Worm (Caenorhabditis elegans) whole organism, late embryonic: ENCODE results near the gene C45G9.14.

Experiments used
- ama-1 ChIP-seq: fragments of 150-350 bp; optimal IDR thresholded peaks from 2 replicates; lab custom pipeline; 2014
- ceh-48 ChIP-seq: sonication (generic microtip); optimal IDR thresholded peaks from 2 replicates; lab custom pipeline; 2016; ENCODE audit warnings: missing genetic modification characterization, inconsistent platforms, missing compliant biosample characterization
- eyg-1 ChIP-seq: sonication (generic microtip); optimal IDR thresholded peaks from 2 replicates; lab custom pipeline; 2016; ENCODE audit warnings: missing genotype, missing genetic modification characterization, missing compliant biosample characterization
- fkh-10 ChIP-seq: fragments of 150-350 bp; optimal IDR thresholded peaks from 2 replicates; lab custom pipeline; 2014; ENCODE audit warnings: missing biosample characterization, missing genetic modification reagents, missing genetic modification characterization
- hlh-6 ChIP-seq: sonication (generic microtip); optimal IDR thresholded peaks from 2 replicates; lab custom pipeline; 2016; ENCODE audit warnings: missing genotype, missing genetic modification characterization, missing compliant biosample characterization
- mec-3 ChIP-seq: sonication (generic microtip); optimal IDR thresholded peaks from 2 replicates; lab custom pipeline; 2016; ENCODE audit warnings: borderline replicate concordance, missing genetic modification characterization, missing compliant biosample characterization
- nfya-1 ChIP-seq: sonication (generic microtip); optimal IDR thresholded peaks from 2 replicates; lab custom pipeline; 2017; ENCODE audit warnings: missing genetic modification characterization, mild to moderate bottlenecking, missing compliant biosample characterization, antibody characterized with exemption, moderate library complexity
- nhr-11 ChIP-seq: fragments of 150-350 bp; optimal IDR thresholded peaks from 2 replicates; lab custom pipeline; 2014; ENCODE audit warnings: missing biosample characterization, missing genetic modification characterization
- odd-2 ChIP-seq: sonication (generic microtip); optimal IDR thresholded peaks from 2 replicates; lab custom pipeline; 2017; ENCODE audit warnings: antibody characterized with exemption, mild to moderate bottlenecking, missing genetic modification characterization, missing compliant biosample characterization
- pros-1 ChIP-seq: fragments of 150-350 bp; optimal IDR thresholded peaks from 2 replicates; lab custom pipeline; 2014; ENCODE audit warnings: missing biosample characterization, missing genetic modification reagents, missing genetic modification characterization
- tbx-2 ChIP-seq: sonication (generic microtip); optimal IDR thresholded peaks from 2 replicates; lab custom pipeline; 2016; ENCODE audit warnings: missing genetic modification characterization, missing compliant biosample characterization
- unc-86 ChIP-seq: sonication (generic microtip); optimal IDR thresholded peaks from 2 replicates; lab custom pipeline; 2016; ENCODE audit warnings: missing genetic modification characterization, missing compliant biosample characterization

DNA sequence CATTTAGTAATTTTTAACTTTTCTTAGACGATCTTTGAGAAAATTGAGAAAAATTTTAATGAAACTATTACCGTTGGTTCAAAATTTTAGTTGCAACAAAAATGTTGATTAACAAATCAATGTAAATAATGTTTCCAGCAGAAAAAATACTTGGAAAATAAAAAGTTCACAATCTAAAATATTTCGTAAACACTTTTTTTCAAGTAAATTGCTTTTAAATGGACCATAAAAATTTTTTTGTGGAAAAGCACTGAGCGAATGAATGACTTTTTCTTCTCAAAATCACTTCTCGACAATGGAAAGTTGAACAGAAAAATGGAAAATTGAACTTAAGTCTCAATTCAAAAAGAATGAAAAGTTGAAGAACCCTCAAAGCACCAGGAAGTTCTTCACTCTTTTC, 8.7 kb downstream of the C45G9.14 start, which contains the start of gene C45G9.8:
- TF ChIP-seq mec-3 (tag; lab: Kevin White, UChicago) = no peak
- no peak for TF ChIP-seq nhr-11 (tag; lab: Kevin White, UChicago)
- TF ChIP-seq pros-1 (tag; lab: Kevin White, UChicago) = no peak
- TF ChIP-seq unc-86 (tag; lab: Kevin White, UChicago) = no peak
- no peak for TF ChIP-seq fkh-10
- TF ChIP-seq ama-1 = no peak
- TF ChIP-seq tbx-2 = no peak
- no peak for TF ChIP-seq nfya-1
- TF ChIP-seq hlh-6 (tag; lab: Kevin White, UChicago) = no peak
- TF ChIP-seq odd-2 = no peak
- no peak for TF ChIP-seq ceh-48 (tag; lab: Kevin White, UChicago)
- TF ChIP-seq eyg-1 (tag; lab: Kevin White, UChicago) = no peak
